Fruit fly (Drosophila melanogaster) whole organism, adult: ENCODE measurements around the gene CG3984.
A peak's percentile ranks its signal among the peaks of the same experiment; 100 is the strongest.

ENCODE experiments used
- CG11617 ChIP-seq: fragments of 200-800 bp; sonication (Bioruptor generic); optimal IDR thresholded peaks from 2 replicates; lab custom pipeline; 2017; ENCODE audit warnings: mild to moderate bottlenecking, missing biosample characterization, missing genetic modification reagents, missing genetic modification characterization
- CG12768 ChIP-seq: fragments of 200-800 bp; sonication (Bioruptor generic); optimal IDR thresholded peaks from 2 replicates; lab custom pipeline; 2017; ENCODE audit warnings: missing biosample characterization, missing genetic modification characterization, mild to moderate bottlenecking, moderate library complexity, missing genetic modification reagents
- CG14711 ChIP-seq: fragments of 200-800 bp; sonication (Bioruptor generic); optimal IDR thresholded peaks from 2 replicates; lab custom pipeline; 2018; ENCODE audit warnings: missing biosample characterization, mild to moderate bottlenecking, missing genetic modification characterization, moderate library complexity
- CG1620 ChIP-seq: fragments of 200-800 bp; sonication (Bioruptor generic); optimal IDR thresholded peaks from 2 replicates; lab custom pipeline; 2016; ENCODE audit warnings: missing biosample characterization, missing genetic modification characterization
- CG33017 ChIP-seq: fragments of 200-800 bp; sonication (Bioruptor generic); optimal IDR thresholded peaks from 2 replicates; lab custom pipeline; 2018; ENCODE audit warnings: missing biosample characterization, mild to moderate bottlenecking, missing genetic modification characterization, moderate library complexity
- CG5204 ChIP-seq: fragments of 200-800 bp; sonication (Bioruptor generic); optimal IDR thresholded peaks from 2 replicates; lab custom pipeline; 2016; ENCODE audit warnings: missing biosample characterization, missing genetic modification characterization
- CG7045 ChIP-seq: fragments of 200-800 bp; sonication (Bioruptor generic); optimal IDR thresholded peaks from 2 replicates; lab custom pipeline; 2017; ENCODE audit warnings: missing biosample characterization, mild to moderate bottlenecking, missing genetic modification characterization
- CG7101 ChIP-seq: fragments of 200-800 bp; sonication (Bioruptor generic); optimal IDR thresholded peaks from 2 replicates; lab custom pipeline; 2018; ENCODE audit warnings: missing biosample characterization, mild to moderate bottlenecking, missing genetic modification characterization, moderate library complexity
- Clk ChIP-seq: fragments of 200-800 bp; sonication (Bioruptor generic); optimal IDR thresholded peaks from 2 replicates; lab custom pipeline; 2017; ENCODE audit warnings: missing biosample characterization, missing genetic modification characterization
- Crg-1 ChIP-seq: fragments of 200-800 bp; sonication (Bioruptor generic); optimal IDR thresholded peaks from 2 replicates; lab custom pipeline; 2016; ENCODE audit warnings: missing biosample characterization, missing genetic modification characterization
- Hr96 ChIP-seq: fragments of 200-800 bp; sonication (Bioruptor generic); optimal IDR thresholded peaks from 2 replicates; lab custom pipeline; 2016; ENCODE audit warnings: missing biosample characterization, missing genetic modification characterization
- Mnt ChIP-seq: fragments of 200-800 bp; sonication (Bioruptor generic); optimal IDR thresholded peaks from 2 replicates; lab custom pipeline; 2016; ENCODE audit warnings: missing biosample characterization, mild to moderate bottlenecking, missing genetic modification characterization
- bab1 ChIP-seq: fragments of 200-800 bp; sonication (Bioruptor generic); optimal IDR thresholded peaks from 3 replicates; lab custom pipeline; 2019; ENCODE audit warnings: missing biosample characterization, mild to moderate bottlenecking, missing genetic modification characterization, moderate library complexity
- cic ChIP-seq: fragments of 200-800 bp; sonication (Bioruptor generic); optimal IDR thresholded peaks from 2 replicates; lab custom pipeline; 2017; ENCODE audit warnings: missing biosample characterization, mild to moderate bottlenecking, missing genetic modification characterization, moderate library complexity
- cnc ChIP-seq, 2 experiments: fragments of >200 bp; optimal IDR thresholded peaks; 2 replicates each; lab custom pipeline; 2017
- kay ChIP-seq: fragments of 200-800 bp; sonication (Bioruptor generic); peaks from one replicate; lab custom pipeline; 2016; ENCODE audit warnings: missing biosample characterization, missing genetic modification characterization, borderline replicate concordance
- ovo ChIP-seq: fragments of 200-800 bp; sonication (Bioruptor generic); optimal IDR thresholded peaks from 2 replicates; lab custom pipeline; 2016; ENCODE audit warnings: missing biosample characterization, missing genetic modification characterization
- pad ChIP-seq: fragments of 200-800 bp; sonication (Bioruptor generic); optimal IDR thresholded peaks from 3 replicates; lab custom pipeline; 2017; ENCODE audit warnings: missing biosample characterization, missing genetic modification characterization, mild to moderate bottlenecking, moderate library complexity, missing genetic modification reagents
- tj ChIP-seq: fragments of 200-800 bp; sonication (Bioruptor generic); optimal IDR thresholded peaks from 3 replicates; lab custom pipeline; 2017; ENCODE audit warnings: missing biosample characterization, mild to moderate bottlenecking, missing genetic modification characterization, moderate library complexity
- toe ChIP-seq: fragments of 200-800 bp; sonication (Bioruptor generic); optimal IDR thresholded peaks from 2 replicates; lab custom pipeline; 2016; ENCODE audit warnings: missing biosample characterization, missing genetic modification characterization

Gene CG3984

dm6 chr3R:15146408-15147037 is 9.6 kb downstream of the CG3984 start:
- TF ChIP-seq kay (peak; percentile 88), CG5204 (GFP tag; lab: Kevin White, UChicago) (no peak)

- TF ChIP-seq bab1 (GFP tag; lab: Kevin White, UChicago) (peak; percentile 20), toe (no peak), kay (no peak), Mnt (GFP tag; lab: Kevin White, UChicago) (peak; percentile 49), CG7101 (tag; lab: Kevin White, UChicago) (peak; percentile 18), CG12768 (GFP tag; lab: Kevin White, UChicago) (peak; percentile 52), cic (GFP tag; lab: Kevin White, UChicago) (peak; percentile 69), Clk (GFP tag; lab: Kevin White, UChicago) (no peak), CG33017 (tag; lab: Kevin White, UChicago) (peak; percentile 29), cnc (optimal IDR thresholded peaks at IDR 0.05; lab: Kevin White, UChicago) (no peak), CG5204 (GFP tag; lab: Kevin White, UChicago) (no peak), CG7045 (GFP tag; lab: Kevin White, UChicago) (no peak), ovo (no peak), Hr96 (GFP tag; lab: Kevin White, UChicago) (no peak), CG11617 (GFP tag; lab: Kevin White, UChicago) (peak; percentile 50), Crg-1 (GFP tag; lab: Kevin White, UChicago) (peak; percentile 15), CG14711 (peak; percentile 23), CG1620 (peak; percentile 14), tj (GFP tag; lab: Kevin White, UChicago) (peak; percentile 37), pad (GFP tag; lab: Kevin White, UChicago) (no peak)
Measured at dm6 chr3R:15147038-15147744, 10.2 kb downstream of the CG3984 start, which contains the start of gene Glys. Gene Glys (minus strand): TSS chr3R:15147531.

dm6 chr3R:15147872-15148444 is 11.0 kb downstream of the CG3984 start:
- TF ChIP-seq Clk (GFP tag; lab: Kevin White, UChicago) (no peak), cnc (optimal IDR thresholded peaks at IDR 0.05; lab: Kevin White, UChicago) (no peak), kay (peak; percentile 30), Hr96 (GFP tag; lab: Kevin White, UChicago) (no peak)

- TF ChIP-seq Mnt (GFP tag; lab: Kevin White, UChicago): no peak
- no peak for TF ChIP-seq pad (GFP tag; lab: Kevin White, UChicago)
- TF ChIP-seq kay: no peak
- no peak for TF ChIP-seq tj (GFP tag; lab: Kevin White, UChicago)
- no peak for TF ChIP-seq Crg-1 (GFP tag; lab: Kevin White, UChicago)
- TF ChIP-seq CG11617 (GFP tag; lab: Kevin White, UChicago): no peak
- no peak for TF ChIP-seq bab1 (GFP tag; lab: Kevin White, UChicago)
- no peak for TF ChIP-seq Clk (GFP tag; lab: Kevin White, UChicago)
Measured at dm6 chr3R:15148562-15148961, 11.6 kb downstream of the CG3984 start.

- TF ChIP-seq ovo (no peak), CG7101 (tag; lab: Kevin White, UChicago) (no peak), Mnt (GFP tag; lab: Kevin White, UChicago) (no peak), Crg-1 (GFP tag; lab: Kevin White, UChicago) (no peak), CG7045 (GFP tag; lab: Kevin White, UChicago) (no peak), CG11617 (GFP tag; lab: Kevin White, UChicago) (no peak), CG14711 (no peak), toe (no peak), CG1620 (no peak), tj (GFP tag; lab: Kevin White, UChicago) (no peak), CG12768 (GFP tag; lab: Kevin White, UChicago) (no peak), pad (GFP tag; lab: Kevin White, UChicago) (no peak), cnc (optimal IDR thresholded peaks at IDR 0.05; lab: Kevin White, UChicago) (no peak)
Measured at dm6 chr3R:15149772-15150512, 13.0 kb downstream of the CG3984 start, which contains the start of gene Gyc88E. Gene Gyc88E (plus strand): TSS chr3R:15150375.

dm6 chr3R:15177230-15177629 is 40.3 kb downstream of the CG3984 start:
- TF ChIP-seq kay (peak; percentile 81), Hr96 (GFP tag; lab: Kevin White, UChicago) (no peak), CG7101 (tag; lab: Kevin White, UChicago) (no peak), CG11617 (GFP tag; lab: Kevin White, UChicago) (no peak), CG1620 (no peak)
